Fruit fly (Drosophila melanogaster): ENCODE data around the gene CG7990.

CG7990 gene

dm6 chrX:19165144-19166011 is 36.4 kb downstream of the CG7990 start:
- TF ChIP-seq Sp1 (GFP tag; optimal IDR thresholded peaks at IDR 0.05) (no peak), lola (GFP tag; optimal IDR thresholded peaks at IDR 0.05) (no peak), Rel (GFP tag; optimal IDR thresholded peaks at IDR 0.05) (no peak), Rel (tag; optimal IDR thresholded peaks at IDR 0.05) (peak; percentile 48), GATAd (GFP tag; optimal IDR thresholded peaks at IDR 0.05) (no peak), psq (GFP tag; optimal IDR thresholded peaks at IDR 0.05) (no peak), CrebA (GFP tag; optimal IDR thresholded peaks at IDR 0.05; ENCODE audit: borderline replicate concordance) (peak; percentile 55), br (GFP tag; optimal IDR thresholded peaks at IDR 0.05) (peak; percentile 43), Vsx2 (GFP tag; optimal IDR thresholded peaks at IDR 0.05; ENCODE audit: partially characterized antibody) (no peak)

dm6 chrX:19164726-19165125 is 37.1 kb downstream of the CG7990 start:
- TF ChIP-seq pan (optimal IDR thresholded peaks at IDR 0.05) (no peak), Dif (GFP tag; optimal IDR thresholded peaks at IDR 0.05; ENCODE audit: partially characterized antibody) (no peak), CG32264 (GFP tag; optimal IDR thresholded peaks at IDR 0.05) (peak; percentile 8), psq (GFP tag; optimal IDR thresholded peaks at IDR 0.05) (peak; percentile 76), br (GFP tag; optimal IDR thresholded peaks at IDR 0.05) (peak; percentile 26), h (GFP tag; optimal IDR thresholded peaks at IDR 0.05) (peak; percentile 73), Sp1 (GFP tag; optimal IDR thresholded peaks at IDR 0.05) (peak; percentile 55), Hnf4 (GFP tag; optimal IDR thresholded peaks at IDR 0.05) (peak; percentile 36), fru (GFP tag; optimal IDR thresholded peaks at IDR 0.05) (peak; percentile 77), OdsH (GFP tag; optimal IDR thresholded peaks at IDR 0.05) (peak; percentile 71), Hr78 (GFP tag; optimal IDR thresholded peaks at IDR 0.05) (no peak), Mio (GFP tag; optimal IDR thresholded peaks at IDR 0.05) (no peak), foxo (GFP tag; optimal IDR thresholded peaks at IDR 0.05) (peak in 1 of 2 experiments; percentile 83), rgr (GFP tag; optimal IDR thresholded peaks at IDR 0.05) (peak; percentile 67), ey (GFP tag; optimal IDR thresholded peaks at IDR 0.05) (peak; percentile 73), woc (GFP tag; optimal IDR thresholded peaks at IDR 0.05) (peak; percentile 29), brk (GFP tag; optimal IDR thresholded peaks at IDR 0.05) (no peak)

DNA sequence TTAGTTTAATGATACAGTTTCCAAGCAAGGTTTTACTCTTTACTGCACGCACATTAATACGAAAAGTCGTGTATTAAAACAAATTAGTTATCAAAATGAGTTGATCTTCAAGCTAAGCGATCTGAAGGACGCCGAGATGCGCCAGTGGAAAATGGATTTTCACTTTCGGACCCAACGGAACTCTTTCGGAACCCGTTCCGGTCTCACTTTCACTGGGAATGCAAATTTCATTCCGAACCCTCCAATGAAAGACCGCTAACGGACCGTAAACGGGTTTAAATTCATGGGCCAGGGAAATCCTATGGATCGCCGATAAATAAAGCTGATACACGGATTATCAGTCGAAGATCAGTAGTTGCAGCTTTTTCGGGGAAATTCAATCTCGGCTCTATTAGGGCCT is 38.3 kb downstream of the CG7990 start:
- TF ChIP-seq Hr83 (GFP tag; optimal IDR thresholded peaks at IDR 0.05; ENCODE audit: poor library complexity, severe bottlenecking) (no peak), psq (GFP tag; optimal IDR thresholded peaks at IDR 0.05) (no peak), CG32264 (GFP tag; optimal IDR thresholded peaks at IDR 0.05) (no peak), OdsH (GFP tag; optimal IDR thresholded peaks at IDR 0.05) (no peak), woc (GFP tag; optimal IDR thresholded peaks at IDR 0.05) (no peak), tai (GFP tag; optimal IDR thresholded peaks at IDR 0.05) (no peak), Abd-B (GFP tag; optimal IDR thresholded peaks at IDR 0.05) (no peak), sv (GFP tag; optimal IDR thresholded peaks at IDR 0.05) (no peak), Vsx2 (GFP tag; optimal IDR thresholded peaks at IDR 0.05; ENCODE audit: partially characterized antibody) (no peak), dmrt93B (GFP tag; optimal IDR thresholded peaks at IDR 0.05) (no peak), brk (GFP tag; optimal IDR thresholded peaks at IDR 0.05) (no peak), CG9705 (GFP tag; optimal IDR thresholded peaks at IDR 0.05) (no peak), Jra (GFP tag; optimal IDR thresholded peaks at IDR 0.05) (no peak), h (GFP tag; optimal IDR thresholded peaks at IDR 0.05) (no peak), jim (GFP tag; optimal IDR thresholded peaks at IDR 0.05) (no peak), rgr (GFP tag; optimal IDR thresholded peaks at IDR 0.05) (no peak)

DNA sequence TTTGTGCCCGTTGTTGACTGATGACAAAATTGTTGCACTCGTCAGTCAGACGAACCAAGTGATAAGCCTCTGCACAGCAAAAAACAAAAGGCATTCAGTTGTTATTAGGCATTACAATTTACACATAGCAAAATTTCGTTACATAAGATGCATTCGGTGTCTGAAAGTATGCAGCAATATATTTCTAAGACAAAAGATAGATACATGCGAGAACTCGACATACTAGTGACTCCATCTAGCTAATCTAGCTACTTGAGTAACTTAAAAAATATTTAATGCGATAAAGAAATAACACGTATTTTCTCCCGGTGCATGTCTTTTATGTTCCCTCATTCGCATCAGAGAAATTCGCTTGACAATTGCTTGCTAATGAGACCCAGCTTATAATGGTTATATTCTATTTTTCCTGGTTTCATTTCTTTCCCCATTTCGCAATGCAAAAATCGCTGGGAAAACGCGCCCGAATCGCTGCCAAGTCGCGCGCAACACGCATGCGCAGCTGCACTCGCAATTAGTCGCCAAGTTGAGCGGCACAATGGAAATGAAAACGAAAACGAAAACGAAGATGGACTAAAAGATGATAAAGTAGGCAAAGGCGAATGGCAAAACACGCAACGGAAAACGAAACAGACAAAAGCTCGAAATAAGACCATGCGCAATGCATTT is 39.4 kb downstream of the CG7990 start:
- TF ChIP-seq Hr78 (GFP tag; optimal IDR thresholded peaks at IDR 0.05) (no peak), sv (GFP tag; optimal IDR thresholded peaks at IDR 0.05) (no peak), CG32264 (GFP tag; optimal IDR thresholded peaks at IDR 0.05) (peak; percentile 35), woc (GFP tag; optimal IDR thresholded peaks at IDR 0.05) (peak; percentile 37), ey (GFP tag; optimal IDR thresholded peaks at IDR 0.05) (peak; percentile 57), h (GFP tag; optimal IDR thresholded peaks at IDR 0.05) (peak; percentile 30), fru (GFP tag; optimal IDR thresholded peaks at IDR 0.05) (peak; percentile 55), psq (GFP tag; optimal IDR thresholded peaks at IDR 0.05) (peak; percentile 51), sage (GFP tag; optimal IDR thresholded peaks at IDR 0.05) (no peak), tai (GFP tag; optimal IDR thresholded peaks at IDR 0.05) (no peak), Rel (GFP tag; optimal IDR thresholded peaks at IDR 0.05) (no peak), Rel (tag; optimal IDR thresholded peaks at IDR 0.05) (no peak), Mio (GFP tag; optimal IDR thresholded peaks at IDR 0.05) (no peak), jim (GFP tag; optimal IDR thresholded peaks at IDR 0.05) (no peak), Hnf4 (GFP tag; optimal IDR thresholded peaks at IDR 0.05) (peak; percentile 29), rgr (GFP tag; optimal IDR thresholded peaks at IDR 0.05) (peak; percentile 63), Dif (GFP tag; optimal IDR thresholded peaks at IDR 0.05; ENCODE audit: partially characterized antibody) (no peak), brk (GFP tag; optimal IDR thresholded peaks at IDR 0.05) (no peak), Abd-B (GFP tag; optimal IDR thresholded peaks at IDR 0.05) (no peak), HLH106 (tag; optimal IDR thresholded peaks at IDR 0.05) (peak; percentile 40), Sp1 (GFP tag; optimal IDR thresholded peaks at IDR 0.05) (peak; percentile 54), br (GFP tag; optimal IDR thresholded peaks at IDR 0.05) (peak; percentile 58), CG9705 (GFP tag; optimal IDR thresholded peaks at IDR 0.05) (no peak), OdsH (GFP tag; optimal IDR thresholded peaks at IDR 0.05) (peak; percentile 17), N (GFP tag; optimal IDR thresholded peaks at IDR 0.05) (no peak), foxo (GFP tag; optimal IDR thresholded peaks at IDR 0.05) (peak in 1 of 2 experiments; percentile 29)
